Worm (Caenorhabditis elegans): Measurements from ENCODE around the gene oatr-1.
A peak's percentile ranks its signal among the peaks of the same experiment; 100 is the strongest.

oatr-1 gene

DNA sequence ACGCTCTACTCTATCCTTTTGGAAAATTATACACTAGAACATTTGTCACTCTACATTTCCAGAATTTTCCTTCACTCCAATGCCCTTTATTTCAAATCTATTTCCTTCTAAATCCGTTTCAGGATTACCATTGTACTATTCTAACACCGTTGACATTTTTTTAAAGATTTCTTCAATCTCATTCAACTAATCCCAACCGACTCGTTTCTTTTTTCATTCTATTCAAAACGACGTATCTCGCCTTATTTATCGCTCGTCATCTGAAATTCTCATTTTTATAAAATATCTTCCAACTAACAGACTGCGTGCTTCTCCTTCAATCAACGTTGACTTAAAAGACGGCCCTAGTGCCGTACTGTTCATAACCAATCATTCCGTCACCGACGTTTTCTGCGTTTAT, 42.9 kb downstream of the oatr-1 start, which contains the start of gene akap-1:
Gene akap-1 (plus strand): TSS at position 301 of the 400 bp plus-strand sequence.
- TF ChIP-seq flt-1 (GFP tag; IDR thresholded peaks at IDR 0.05) (no peak), ref-1 (GFP tag; conservative IDR thresholded peaks at IDR 0.05) (no peak), med-1 (GFP tag; optimal IDR thresholded peaks at IDR 0.05; ENCODE audit: insufficient read depth) (no peak), ztf-29 (GFP tag; IDR thresholded peaks at IDR 0.05) (no peak), ztf-23 (GFP tag; IDR thresholded peaks at IDR 0.05) (no peak), cog-1 (tag; optimal IDR thresholded peaks at IDR 0.05) (no peak), T22C8.4 (GFP tag; IDR thresholded peaks at IDR 0.05) (no peak), klf-2 (GFP tag; conservative IDR thresholded peaks at IDR 0.05) (no peak), tab-1 (GFP tag; IDR thresholded peaks at IDR 0.05) (no peak)

DNA sequence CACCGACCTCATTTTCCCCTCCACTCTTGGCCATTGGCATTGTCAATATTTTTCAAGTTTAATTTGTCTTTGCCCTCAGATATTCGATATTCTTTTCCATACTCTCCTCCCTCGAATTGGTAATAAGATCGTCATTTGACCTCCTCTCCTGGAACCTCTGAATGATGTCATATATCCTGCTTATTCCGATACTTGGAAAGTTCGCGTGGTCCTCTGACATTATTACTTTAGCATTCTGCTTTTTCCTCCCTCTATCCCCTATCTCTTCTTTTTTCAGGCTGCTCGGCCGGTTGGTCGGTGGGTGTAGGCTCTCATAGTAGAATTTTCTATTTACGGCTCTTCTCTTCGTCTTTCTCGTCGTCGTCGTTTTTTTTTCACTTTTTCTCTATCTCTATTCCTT, 43.5 kb downstream of the oatr-1 start:
- no peak for TF ChIP-seq ref-1 (GFP tag; conservative IDR thresholded peaks at IDR 0.05)

ce11 chrIII:6351438-6351837, 44.5 kb downstream of the oatr-1 start:
- no peak for TF ChIP-seq ztf-29 (GFP tag; IDR thresholded peaks at IDR 0.05)
- TF ChIP-seq ztf-23 (GFP tag; IDR thresholded peaks at IDR 0.05): no peak
- no peak for TF ChIP-seq flt-1 (GFP tag; IDR thresholded peaks at IDR 0.05)
- no peak for TF ChIP-seq ref-1 (GFP tag; conservative IDR thresholded peaks at IDR 0.05)
- TF ChIP-seq med-1 (GFP tag; optimal IDR thresholded peaks at IDR 0.05; ENCODE audit: insufficient read depth): no peak
- no peak for TF ChIP-seq tab-1 (GFP tag; IDR thresholded peaks at IDR 0.05)
- TF ChIP-seq cog-1 (tag; optimal IDR thresholded peaks at IDR 0.05): no peak
- TF ChIP-seq T22C8.4 (GFP tag; IDR thresholded peaks at IDR 0.05): no peak
- TF ChIP-seq klf-2 (GFP tag; conservative IDR thresholded peaks at IDR 0.05): no peak

ce11 chrIII:6350424-6350823, 45.6 kb downstream of the oatr-1 start:
- no peak for TF ChIP-seq ref-1 (GFP tag; conservative IDR thresholded peaks at IDR 0.05)
- TF ChIP-seq flt-1 (GFP tag; IDR thresholded peaks at IDR 0.05): no peak
- no peak for TF ChIP-seq ztf-23 (GFP tag; IDR thresholded peaks at IDR 0.05)
- no peak for TF ChIP-seq ztf-29 (GFP tag; IDR thresholded peaks at IDR 0.05)
- TF ChIP-seq cog-1 (tag; optimal IDR thresholded peaks at IDR 0.05): no peak
- no peak for TF ChIP-seq tab-1 (GFP tag; IDR thresholded peaks at IDR 0.05)
- no peak for TF ChIP-seq T22C8.4 (GFP tag; IDR thresholded peaks at IDR 0.05)
- no peak for TF ChIP-seq klf-2 (GFP tag; conservative IDR thresholded peaks at IDR 0.05)
- TF ChIP-seq med-1 (GFP tag; optimal IDR thresholded peaks at IDR 0.05; ENCODE audit: insufficient read depth): no peak

- TF ChIP-seq ref-1 (GFP tag; conservative IDR thresholded peaks at IDR 0.05) (no peak), med-1 (GFP tag; optimal IDR thresholded peaks at IDR 0.05; ENCODE audit: insufficient read depth) (no peak), cog-1 (tag; optimal IDR thresholded peaks at IDR 0.05) (no peak), ztf-23 (GFP tag; IDR thresholded peaks at IDR 0.05) (no peak), ztf-29 (GFP tag; IDR thresholded peaks at IDR 0.05) (no peak), tab-1 (GFP tag; IDR thresholded peaks at IDR 0.05) (0 out of 2 replicates have a peak, but pooled peaks have one; percentile 34)
These were observed 47.4 kb downstream of the oatr-1 start for ce11 chrIII:6348578-6348977.

DNA sequence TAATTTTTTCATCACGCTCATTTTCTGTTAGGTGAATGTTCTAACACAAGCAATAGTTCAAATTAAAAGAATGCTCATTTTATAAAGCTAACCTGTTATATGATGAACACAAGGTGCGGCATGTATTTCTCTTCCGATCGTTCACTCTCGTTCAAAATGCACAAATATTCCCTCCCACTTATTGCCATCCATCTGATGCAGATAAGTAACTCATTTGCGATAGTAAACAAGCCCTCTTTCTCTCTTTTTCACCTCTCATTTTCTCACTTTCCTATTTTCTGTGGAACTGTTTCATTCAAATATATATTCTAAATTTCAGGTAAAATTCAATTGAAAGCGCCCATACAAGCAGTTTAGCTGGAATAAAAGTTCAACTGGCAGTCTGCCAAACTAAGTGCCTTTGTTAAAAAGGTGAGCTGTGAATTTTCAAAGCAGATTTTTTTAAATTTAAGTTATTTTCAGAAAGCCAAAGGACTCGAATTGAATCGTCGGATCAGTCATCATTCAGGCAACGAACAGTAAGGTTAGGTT, 49.9 kb downstream of the oatr-1 start, which contains the start of the genes trmt-10C.2 and C56G2.22:
Gene trmt-10C.2 (plus strand): TSS at position 314 of the 531 bp plus-strand sequence.
Gene C56G2.22 (plus strand): TSS at position 481 of the 531 bp plus-strand sequence.
- TF ChIP-seq flt-1 (GFP tag; IDR thresholded peaks at IDR 0.05) (no peak), ref-1 (GFP tag; conservative IDR thresholded peaks at IDR 0.05) (no peak), ztf-29 (GFP tag; IDR thresholded peaks at IDR 0.05) (no peak), klf-2 (GFP tag; conservative IDR thresholded peaks at IDR 0.05) (no peak), ztf-23 (GFP tag; IDR thresholded peaks at IDR 0.05) (no peak), T22C8.4 (GFP tag; IDR thresholded peaks at IDR 0.05) (no peak), med-1 (GFP tag; optimal IDR thresholded peaks at IDR 0.05; ENCODE audit: insufficient read depth) (no peak), tab-1 (GFP tag; IDR thresholded peaks at IDR 0.05) (no peak), cog-1 (tag; optimal IDR thresholded peaks at IDR 0.05) (no peak)

ce11 chrIII:6344737-6345136, 51.2 kb downstream of the oatr-1 start:
- TF ChIP-seq ztf-23 (GFP tag; IDR thresholded peaks at IDR 0.05) (0 out of 2 replicates have a peak, but pooled peaks have one; percentile 40), ztf-29 (GFP tag; IDR thresholded peaks at IDR 0.05) (no peak), cog-1 (tag; optimal IDR thresholded peaks at IDR 0.05) (peak; percentile 73), T22C8.4 (GFP tag; IDR thresholded peaks at IDR 0.05) (no peak; the same call in 1 of the 2 replicates), klf-2 (GFP tag; conservative IDR thresholded peaks at IDR 0.05) (no peak), ref-1 (GFP tag; conservative IDR thresholded peaks at IDR 0.05) (no peak), tab-1 (GFP tag; IDR thresholded peaks at IDR 0.05) (no peak), med-1 (GFP tag; optimal IDR thresholded peaks at IDR 0.05; ENCODE audit: insufficient read depth) (peak; percentile 29), flt-1 (GFP tag; IDR thresholded peaks at IDR 0.05) (peak; percentile 75; the same call in 1 of the 2 replicates)
